Worm (Caenorhabditis elegans): Measurements from ENCODE around the gene Y62H9A.2.

Y62H9A.2 gene

DNA sequence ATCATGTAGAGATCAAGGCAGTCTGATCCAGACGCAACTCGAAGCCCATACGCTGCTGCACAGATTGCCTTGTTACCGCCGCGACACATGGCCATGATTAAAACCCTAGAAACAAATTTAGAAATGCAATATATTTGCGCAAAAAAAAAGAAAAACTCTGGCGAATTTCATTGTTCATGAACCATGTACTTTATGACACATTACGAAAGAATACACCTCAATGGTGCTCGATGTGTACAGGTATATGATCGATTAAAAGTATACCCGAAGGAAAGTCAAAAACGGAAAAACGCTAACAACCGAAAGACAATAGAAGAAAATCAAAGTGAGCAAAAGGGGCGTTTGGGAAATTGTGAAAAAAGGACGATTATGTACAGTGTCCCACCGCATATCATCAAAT, 14.3 kb upstream of the Y62H9A.2 start, which contains the start of gene Y62H9A.8:
TSS of gene Y62H9A.8 (minus strand) at position 101 of the 400 bp plus-strand sequence.
- no peak for TF ChIP-seq dpl-1 (GFP tag; optimal IDR thresholded peaks at IDR 0.05)
- TF ChIP-seq jun-1 (tag; optimal IDR thresholded peaks at IDR 0.05), result no peak
- TF ChIP-seq egl-13 (tag; optimal IDR thresholded peaks at IDR 0.05), result no peak

DNA sequence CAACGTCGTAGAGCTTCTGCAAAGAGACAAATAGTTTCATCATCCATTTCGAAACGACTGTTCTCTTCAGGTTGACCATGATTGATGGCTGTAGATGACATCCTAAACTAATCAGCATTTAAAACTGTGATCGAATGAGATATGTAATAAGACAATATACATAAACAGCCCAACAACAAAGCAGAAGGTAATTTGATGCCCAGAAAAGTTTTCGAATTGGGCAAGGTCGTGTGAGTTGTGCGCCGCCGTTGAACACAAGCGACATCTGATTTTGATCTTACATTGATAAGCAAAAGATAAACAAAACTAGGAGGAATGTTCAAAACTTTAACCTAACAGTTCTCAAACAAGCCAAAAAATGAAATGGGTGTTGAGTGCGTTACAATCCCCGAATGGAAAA, 7.6 kb upstream of the Y62H9A.2 start, which contains the start of gene Y62H9A.7:
TSS of gene Y62H9A.7 (minus strand) at position 101 of the 400 bp plus-strand sequence.
- TF ChIP-seq egl-13 (tag; optimal IDR thresholded peaks at IDR 0.05), result no peak
- TF ChIP-seq efl-1 (optimal IDR thresholded peaks at IDR 0.05), result no peak
- TF ChIP-seq efl-1 (GFP tag; optimal IDR thresholded peaks at IDR 0.05 in 1 of 2), result no peak
- TF ChIP-seq swsn-7 (tag; optimal IDR thresholded peaks at IDR 0.05), result no peak
- no peak for TF ChIP-seq nhr-76 (tag; optimal IDR thresholded peaks at IDR 0.05)
- no peak for TF ChIP-seq isw-1 (GFP tag; IDR thresholded peaks at IDR 0.05)
- no peak for TF ChIP-seq egl-27 (tag; optimal IDR thresholded peaks at IDR 0.05)
- no peak for TF ChIP-seq rnt-1 (tag; optimal IDR thresholded peaks at IDR 0.05)
- no peak for TF ChIP-seq nhr-77 (tag; optimal IDR thresholded peaks at IDR 0.05)
- no peak for TF ChIP-seq nhr-20 (tag; optimal IDR thresholded peaks at IDR 0.05)

ce11 chrX:11882800-11883199, 4.8 kb upstream of the Y62H9A.2 start, which contains the start of the genes Y62H9A.5 and ule-5:
TSS of gene Y62H9A.5 (minus strand) at chrX:11882900.
TSS of gene ule-5 (plus strand) at chrX:11883127.
- TF ChIP-seq nhr-12 (tag; optimal IDR thresholded peaks at IDR 0.05), result no peak
- no peak for TF ChIP-seq hlh-4 (tag; optimal IDR thresholded peaks at IDR 0.05)
- TF ChIP-seq aly-2 (tag; optimal IDR thresholded peaks at IDR 0.05), result no peak
- TF ChIP-seq nhr-19 (GFP tag; conservative IDR thresholded peaks at IDR 0.05), result no peak
- TF ChIP-seq sup-37 (GFP tag; optimal IDR thresholded peaks at IDR 0.05), result no peak
- no peak for TF ChIP-seq isw-1 (GFP tag; IDR thresholded peaks at IDR 0.05)
- TF ChIP-seq sox-4 (tag; optimal IDR thresholded peaks at IDR 0.05), result no peak
- no peak for TF ChIP-seq mef-2 (tag; optimal IDR thresholded peaks at IDR 0.05)
- TF ChIP-seq ceh-82 (tag; optimal IDR thresholded peaks at IDR 0.05), result no peak
- no peak for TF ChIP-seq zag-1 (tag; optimal IDR thresholded peaks at IDR 0.05)
- no peak for TF ChIP-seq sptf-1 (tag; optimal IDR thresholded peaks at IDR 0.05)
- TF ChIP-seq nhr-90 (tag; optimal IDR thresholded peaks at IDR 0.05; ENCODE audit: poor library complexity), result no peak
- TF ChIP-seq pag-3 (tag; optimal IDR thresholded peaks at IDR 0.05; ENCODE audit: borderline replicate concordance, insufficient read depth), result no peak
- no peak for TF ChIP-seq ceh-88 (GFP tag; IDR thresholded peaks at IDR 0.05)

DNA sequence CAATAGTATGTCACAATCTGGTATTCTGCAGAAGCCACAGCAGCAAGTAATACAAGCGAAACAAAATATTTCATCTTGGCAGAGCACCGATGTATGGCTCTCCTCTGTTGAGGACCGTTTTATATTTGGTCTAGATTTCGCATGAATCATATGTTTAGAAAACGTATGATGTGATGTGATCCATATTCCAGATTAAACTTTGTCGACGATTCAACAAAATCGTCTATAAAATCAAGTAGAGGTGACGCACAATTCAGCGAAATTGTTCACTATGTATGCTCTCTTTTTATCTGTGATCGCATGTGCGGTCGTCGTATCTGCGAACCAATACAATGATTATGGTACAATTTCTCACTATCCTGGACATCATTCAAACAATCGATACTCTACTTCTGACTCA, 1.9 kb upstream of the Y62H9A.2 start, which contains the start of the genes Y62H9A.3 and Y62H9A.4:
TSS of gene Y62H9A.3 (minus strand) at position 101 of the 400 bp plus-strand sequence.
TSS of gene Y62H9A.4 (plus strand) at position 256 of the 400 bp plus-strand sequence.
- TF ChIP-seq fkh-8 (tag; optimal IDR thresholded peaks at IDR 0.05), result no peak
- no peak for TF ChIP-seq unc-62 (GFP tag; optimal IDR thresholded peaks at IDR 0.05)
- TF ChIP-seq irx-1 (tag; optimal IDR thresholded peaks at IDR 0.05), result no peak
- TF ChIP-seq hlh-4 (tag; optimal IDR thresholded peaks at IDR 0.05), result no peak
- TF ChIP-seq sox-4 (tag; optimal IDR thresholded peaks at IDR 0.05), result no peak
- TF ChIP-seq pax-3 (tag; optimal IDR thresholded peaks at IDR 0.05), result no peak
- no peak for TF ChIP-seq fkh-10 (GFP tag; optimal IDR thresholded peaks at IDR 0.05)
- no peak for TF ChIP-seq nhr-12 (tag; optimal IDR thresholded peaks at IDR 0.05)
- no peak for TF ChIP-seq tbx-2 (tag; optimal IDR thresholded peaks at IDR 0.05)
- TF ChIP-seq fos-1 (tag; optimal IDR thresholded peaks at IDR 0.05), result no peak
- no peak for TF ChIP-seq elt-3 (tag; optimal IDR thresholded peaks at IDR 0.05)
- no peak for TF ChIP-seq fkh-4 (tag; optimal IDR thresholded peaks at IDR 0.05; ENCODE audit: borderline replicate concordance)

DNA sequence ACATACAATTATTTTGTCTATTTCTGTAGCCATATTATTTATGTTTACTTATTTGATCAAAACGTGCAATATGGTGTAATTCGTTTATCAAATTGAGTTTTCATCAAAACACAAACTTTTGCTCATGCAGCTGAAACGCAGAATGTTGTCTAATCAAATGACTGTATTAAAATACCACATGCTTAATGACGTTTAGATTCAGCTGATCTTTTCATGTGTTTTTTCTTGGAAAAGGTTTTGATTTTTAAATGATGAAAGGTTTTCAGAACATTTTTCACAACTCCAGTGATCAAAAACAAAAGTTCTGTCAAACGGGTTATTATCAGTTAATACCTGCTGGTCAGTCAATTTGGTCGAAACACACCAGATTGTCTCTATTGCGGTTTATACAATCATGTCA, 2.7 kb downstream of the Y62H9A.2 start, which contains the start of gene Y62H9A.1:
TSS of gene Y62H9A.1 (plus strand) at position 282 of the 400 bp plus-strand sequence.
- TF ChIP-seq nhr-71 (tag; optimal IDR thresholded peaks at IDR 0.05) (peak; percentile 53), fos-1 (tag; optimal IDR thresholded peaks at IDR 0.05) (no peak), nhr-90 (tag; optimal IDR thresholded peaks at IDR 0.05; ENCODE audit: poor library complexity) (no peak), hlh-4 (tag; optimal IDR thresholded peaks at IDR 0.05) (peak; percentile 64), pax-3 (tag; optimal IDR thresholded peaks at IDR 0.05) (peak; percentile 25), fkh-8 (tag; optimal IDR thresholded peaks at IDR 0.05) (peak; percentile 25)
